Fruit fly (Drosophila melanogaster): ENCODE results near the gene Or33a.

Gene Or33a

DNA sequence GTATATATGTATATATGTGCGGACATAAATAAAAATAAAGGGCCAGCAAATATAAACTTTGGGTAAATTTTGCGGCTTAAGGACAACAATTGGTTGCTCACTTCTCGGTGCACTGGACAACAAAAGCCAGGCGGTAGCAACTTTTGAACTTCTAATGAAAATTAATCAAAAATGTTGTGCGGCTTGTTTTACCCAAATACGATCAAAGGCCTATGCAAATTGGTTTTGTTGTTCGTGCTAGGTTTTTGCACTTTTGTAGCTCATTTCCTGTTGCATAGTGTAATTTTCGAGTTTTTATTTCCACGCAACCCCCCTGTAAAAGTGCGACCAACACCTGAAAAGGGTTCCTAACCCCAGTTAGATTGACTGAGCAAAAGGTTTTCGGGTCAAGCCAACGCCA, 31.8 kb upstream of the Or33a start (continued):
- no peak for TF ChIP-seq dimm (GFP tag; IDR thresholded peaks at IDR 0.05)
- no peak for TF ChIP-seq pfk (GFP tag; optimal IDR thresholded peaks at IDR 0.05)
- no peak for TF ChIP-seq CG10274 (GFP tag; optimal IDR thresholded peaks at IDR 0.05)
- TF ChIP-seq Dip3 (GFP tag; optimal IDR thresholded peaks at IDR 0.05): no peak
- 0 out of 2 replicates have a peak, but pooled peaks have one; percentile 13 for TF ChIP-seq seq (GFP tag; IDR thresholded peaks at IDR 0.05)
- no peak for TF ChIP-seq Sin3A (optimal IDR thresholded peaks at IDR 0.05)
- TF ChIP-seq pum (GFP tag; optimal IDR thresholded peaks at IDR 0.05): no peak
- peak; percentile 63; the same call in 1 of the 3 replicates for TF ChIP-seq Dbx (GFP tag; IDR thresholded peaks at IDR 0.05)
- no peak for TF ChIP-seq Mes4 (GFP tag; optimal IDR thresholded peaks at IDR 0.05)
- TF ChIP-seq ttk (GFP tag; IDR thresholded peaks at IDR 0.05): no peak
- no peak for TF ChIP-seq Scr (GFP tag; IDR thresholded peaks at IDR 0.05; ENCODE audit: partially characterized antibody)
- TF ChIP-seq CrebB (tag; optimal IDR thresholded peaks at IDR 0.05): no peak
- TF ChIP-seq lmd (GFP tag; IDR thresholded peaks at IDR 0.05): peak; percentile 35; the same call in 1 of the 2 replicates
- TF ChIP-seq pita (GFP tag; optimal IDR thresholded peaks at IDR 0.05): no peak
- no peak for TF ChIP-seq Bdp1 (GFP tag; optimal IDR thresholded peaks at IDR 0.05)
- TF ChIP-seq tup (GFP tag; optimal IDR thresholded peaks at IDR 0.05): no peak
- TF ChIP-seq CG11093 (GFP tag; IDR thresholded peaks at IDR 0.05): no peak
- TF ChIP-seq CG12155 (GFP tag; optimal IDR thresholded peaks at IDR 0.05): no peak
- TF ChIP-seq CG13296 (GFP tag; optimal IDR thresholded peaks at IDR 0.05): no peak
- peak; percentile 39; the same call in 1 of the 2 replicates for TF ChIP-seq ranshi (GFP tag; IDR thresholded peaks at IDR 0.05)
- TF ChIP-seq HmgZ (tag; optimal IDR thresholded peaks at IDR 0.05): no peak
- TF ChIP-seq Poxn (GFP tag; IDR thresholded peaks at IDR 0.05): 0 out of 2 replicates have a peak, but pooled peaks have one; percentile 18
- no peak for TF ChIP-seq slp2 (GFP tag; optimal IDR thresholded peaks at IDR 0.05)
- no peak for TF ChIP-seq Usf (GFP tag; optimal IDR thresholded peaks at IDR 0.05)
- no peak for TF ChIP-seq Myb (GFP tag; optimal IDR thresholded peaks at IDR 0.05)
- no peak for TF ChIP-seq kah (GFP tag; optimal IDR thresholded peaks at IDR 0.05)
- peak; percentile 12 for TF ChIP-seq CG1603 (tag; optimal IDR thresholded peaks at IDR 0.05)
- no peak for TF ChIP-seq eve (GFP tag; optimal IDR thresholded peaks at IDR 0.05)
- TF ChIP-seq so (GFP tag; IDR thresholded peaks at IDR 0.05): no peak
- TF ChIP-seq CG16815 (GFP tag; optimal IDR thresholded peaks at IDR 0.05): no peak
- peak; percentile 28; the same call in 1 of the 2 replicates for TF ChIP-seq CG9215 (GFP tag; IDR thresholded peaks at IDR 0.05)
- TF ChIP-seq CG14860 (GFP tag; IDR thresholded peaks at IDR 0.05; ENCODE audit: partially characterized antibody): no peak
- TF ChIP-seq zen2 (GFP tag; IDR thresholded peaks at IDR 0.05; ENCODE audit: partially characterized antibody): no peak
- TF ChIP-seq CG7928 (GFP tag; optimal IDR thresholded peaks at IDR 0.05): no peak
- no peak for TF ChIP-seq CTCF (GFP tag; optimal IDR thresholded peaks at IDR 0.05)
- peak; percentile 26; the same call in 1 of the 2 replicates for TF ChIP-seq Ptx1 (GFP tag; IDR thresholded peaks at IDR 0.05)
- TF ChIP-seq CG4360 (GFP tag; IDR thresholded peaks at IDR 0.05): no peak
- no peak for TF ChIP-seq jigr1 (GFP tag; IDR thresholded peaks at IDR 0.05)
- TF ChIP-seq pzg (GFP tag; optimal IDR thresholded peaks at IDR 0.05): no peak
- no peak for TF ChIP-seq CG2875 (GFP tag; optimal IDR thresholded peaks at IDR 0.05)
- 0 out of 2 replicates have a peak, but pooled peaks have one; percentile 13 for TF ChIP-seq NFAT (GFP tag; IDR thresholded peaks at IDR 0.05)
- no peak for TF ChIP-seq disco-r (GFP tag; optimal IDR thresholded peaks at IDR 0.05)
- TF ChIP-seq prd (optimal IDR thresholded peaks at IDR 0.05): no peak
- peak; percentile 55; the same call in 1 of the 3 replicates for TF ChIP-seq prd (GFP tag; IDR thresholded peaks at IDR 0.05)
- no peak for TF ChIP-seq inv (GFP tag; IDR thresholded peaks at IDR 0.05; ENCODE audit: partially characterized antibody)
- 0 out of 2 replicates have a peak, but pooled peaks have one; percentile 31 for TF ChIP-seq Xrp1 (GFP tag; IDR thresholded peaks at IDR 0.05)
- TF ChIP-seq salm (tag; optimal IDR thresholded peaks at IDR 0.05): no peak
- TF ChIP-seq Hey (tag; optimal IDR thresholded peaks at IDR 0.05): no peak
- TF ChIP-seq croc (GFP tag; conservative IDR thresholded peaks at IDR 0.05): no peak
- TF ChIP-seq BtbVII (GFP tag; optimal IDR thresholded peaks at IDR 0.05): no peak
- no peak for TF ChIP-seq CG34224 (GFP tag; IDR thresholded peaks at IDR 0.05; ENCODE audit: partially characterized antibody)
- no peak for TF ChIP-seq Drgx (GFP tag; IDR thresholded peaks at IDR 0.05)
- no peak for TF ChIP-seq Sry-δ (GFP tag; optimal IDR thresholded peaks at IDR 0.05)

All from whole organism, embryonic.